Worm (Caenorhabditis elegans) whole organism, L3 larva: ENCODE results near the gene R151.8.

Experiments used
- R02D3.7 ChIP-seq: fragments of 150-350 bp; optimal IDR thresholded peaks from 2 replicates; lab custom pipeline; 2014; ENCODE audit warnings: missing biosample characterization, missing genetic modification characterization
- aly-2 ChIP-seq: fragments of 150-350 bp; optimal IDR thresholded peaks from 2 replicates; lab custom pipeline; 2014; ENCODE audit warnings: missing biosample characterization, missing genetic modification characterization
- ama-1 ChIP-seq: fragments of 150-350 bp; optimal IDR thresholded peaks from 2 replicates; lab custom pipeline; 2018
- ceh-16 ChIP-seq: sonication (generic microtip); optimal IDR thresholded peaks from 2 replicates; lab custom pipeline; 2017; ENCODE audit warnings: missing biosample characterization, missing genetic modification characterization
- ceh-28 ChIP-seq: fragments of 150-350 bp; optimal IDR thresholded peaks from 2 replicates; lab custom pipeline; 2014; ENCODE audit warnings: missing biosample characterization, missing genetic modification reagents, missing genetic modification characterization
- daf-12 ChIP-seq: fragments of 150-350 bp; optimal IDR thresholded peaks from 2 replicates; lab custom pipeline; 2014; ENCODE audit warnings: missing biosample characterization, missing genetic modification reagents, missing genetic modification characterization
- egl-27 ChIP-seq: sonication (generic microtip); optimal IDR thresholded peaks from 4 replicates; lab custom pipeline; 2017; ENCODE audit warnings: missing biosample characterization, missing genetic modification reagents, missing genetic modification characterization
- egl-5 ChIP-seq: fragments of 150-350 bp; optimal IDR thresholded peaks from 2 replicates; lab custom pipeline; 2017; ENCODE audit warnings: missing biosample characterization, missing genetic modification reagents, missing genetic modification characterization, inconsistent platforms
- elt-1 ChIP-seq: fragments of 150-350 bp; optimal IDR thresholded peaks from 2 replicates; lab custom pipeline; 2014; ENCODE audit warnings: missing biosample characterization, missing genetic modification characterization
- elt-2 ChIP-seq: sonication (generic microtip); optimal IDR thresholded peaks from 2 replicates; lab custom pipeline; 2016; ENCODE audit warnings: missing genetic modification reagents, mild to moderate bottlenecking, missing genetic modification characterization, missing compliant biosample characterization
- elt-3 ChIP-seq, 3 experiments: fragments of 150-350 bp in 1 of 3; sonication (generic microtip) in 2 of 3; optimal IDR thresholded peaks; 2 replicates in 2 of 3; 4 replicates in 1 of 3; lab custom pipeline; 2014 to 2017; ENCODE audit warnings: missing biosample characterization in 3 of 3, missing genetic modification characterization in 3 of 3
- eor-1 ChIP-seq, 2 experiments: fragments of 150-350 bp; optimal IDR thresholded peaks; 2 replicates each; lab custom pipeline; 2014 to 2018; ENCODE audit warnings: missing biosample characterization in 2 of 2, missing genetic modification characterization in 2 of 2
- fkh-10 ChIP-seq: sonication (generic microtip); optimal IDR thresholded peaks from 2 replicates; lab custom pipeline; 2017; ENCODE audit warnings: missing biosample characterization, missing genetic modification reagents, missing genetic modification characterization
- fkh-2 ChIP-seq: fragments of 150-350 bp; optimal IDR thresholded peaks from 2 replicates; lab custom pipeline; 2014; ENCODE audit warnings: missing biosample characterization, missing genetic modification reagents, missing genetic modification characterization
- fos-1 ChIP-seq: fragments of 150-350 bp; optimal IDR thresholded peaks from 2 replicates; lab custom pipeline; 2014; ENCODE audit warnings: missing biosample characterization, missing genetic modification characterization
- hmg-11 ChIP-seq: sonication (generic microtip); optimal IDR thresholded peaks from 2 replicates; lab custom pipeline; 2016; ENCODE audit warnings: missing genetic modification characterization, missing compliant biosample characterization
- jun-1 ChIP-seq: fragments of 150-350 bp; optimal IDR thresholded peaks from 2 replicates; lab custom pipeline; 2014; ENCODE audit warnings: missing biosample characterization, missing genetic modification reagents, missing genetic modification characterization
- lin-15B ChIP-seq: fragments of 150-350 bp; optimal IDR thresholded peaks from 2 replicates; lab custom pipeline; 2014; ENCODE audit warnings: missing biosample characterization, missing genetic modification characterization
- lsy-12 ChIP-seq: sonication (generic microtip); optimal IDR thresholded peaks from 2 replicates; lab custom pipeline; 2016; ENCODE audit warnings: mild to moderate bottlenecking, missing genetic modification characterization, missing compliant biosample characterization
- mdl-1 ChIP-seq: fragments of 150-350 bp; optimal IDR thresholded peaks from 2 replicates; lab custom pipeline; 2014; ENCODE audit warnings: missing biosample characterization, missing genetic modification characterization
- mml-1 ChIP-seq: fragments of 150-350 bp; sonication (generic microtip); optimal IDR thresholded peaks from 3 replicates; lab custom pipeline; 2014; ENCODE audit warnings: missing biosample characterization, missing genetic modification characterization
- nfya-1 ChIP-seq: sonication (generic microtip); optimal IDR thresholded peaks from 2 replicates; lab custom pipeline; 2017; ENCODE audit warnings: missing genetic modification characterization, mild to moderate bottlenecking, missing compliant biosample characterization, antibody characterized with exemption, moderate library complexity; ENCODE audit not compliant: insufficient read depth
- nhr-11 ChIP-seq: fragments of 150-350 bp; optimal IDR thresholded peaks from 2 replicates; lab custom pipeline; 2014; ENCODE audit warnings: missing biosample characterization, missing genetic modification characterization
- nhr-12 ChIP-seq: fragments of 150-350 bp; optimal IDR thresholded peaks from 2 replicates; lab custom pipeline; 2014; ENCODE audit warnings: missing biosample characterization, missing genetic modification characterization
- nhr-23 ChIP-seq: fragments of 150-350 bp; optimal IDR thresholded peaks from 2 replicates; lab custom pipeline; 2014; ENCODE audit warnings: missing biosample characterization, missing genetic modification reagents, missing genetic modification characterization
- nhr-237 ChIP-seq: fragments of 150-350 bp; optimal IDR thresholded peaks from 2 replicates; lab custom pipeline; 2014; ENCODE audit warnings: missing biosample characterization, missing genetic modification characterization
- nhr-25 ChIP-seq: sonication (generic microtip); optimal IDR thresholded peaks from 2 replicates; lab custom pipeline; 2017; ENCODE audit warnings: missing biosample characterization, missing genetic modification characterization
- nhr-28 ChIP-seq: fragments of 150-350 bp; optimal IDR thresholded peaks from 2 replicates; lab custom pipeline; 2014; ENCODE audit warnings: missing biosample characterization, missing genetic modification characterization
- nhr-43 ChIP-seq: sonication (generic microtip); optimal IDR thresholded peaks from 2 replicates; lab custom pipeline; 2016; ENCODE audit warnings: mild to moderate bottlenecking, missing genetic modification characterization, missing compliant biosample characterization; ENCODE audit not compliant: poor library complexity, severe bottlenecking
- nhr-67 ChIP-seq: fragments of 150-350 bp; optimal IDR thresholded peaks from 2 replicates; lab custom pipeline; 2014; ENCODE audit warnings: missing biosample characterization, missing genetic modification characterization
- nhr-76 ChIP-seq: fragments of 150-350 bp; sonication (generic microtip); optimal IDR thresholded peaks from 5 replicates; lab custom pipeline; 2014; ENCODE audit warnings: missing biosample characterization, missing genetic modification characterization
- nhr-77 ChIP-seq: fragments of 150-350 bp; optimal IDR thresholded peaks from 2 replicates; lab custom pipeline; 2014; ENCODE audit warnings: missing biosample characterization, missing genetic modification characterization
- pha-4 ChIP-seq: fragments of 150-350 bp; optimal IDR thresholded peaks from 2 replicates; lab custom pipeline; 2014; ENCODE audit warnings: missing biosample characterization, missing genetic modification reagents, missing genetic modification characterization
- pqm-1 ChIP-seq: fragments of 150-350 bp; optimal IDR thresholded peaks from 2 replicates; lab custom pipeline; 2017; ENCODE audit warnings: missing biosample characterization, missing genetic modification characterization, inconsistent platforms
- sea-2 ChIP-seq: fragments of 150-350 bp; sonication (generic microtip); optimal IDR thresholded peaks from 4 replicates; lab custom pipeline; 2014; ENCODE audit warnings: missing biosample characterization, missing genetic modification reagents, missing genetic modification characterization
- skn-1 ChIP-seq: fragments of 150-350 bp; optimal IDR thresholded peaks from 2 replicates; lab custom pipeline; 2014; ENCODE audit warnings: missing biosample characterization, missing genetic modification characterization
- snpc-4 ChIP-seq: fragments of 150-350 bp; optimal IDR thresholded peaks from 2 replicates; lab custom pipeline; 2014; ENCODE audit warnings: missing biosample characterization, missing genetic modification characterization
- tbx-2 ChIP-seq: sonication (generic microtip); optimal IDR thresholded peaks from 2 replicates; lab custom pipeline; 2016; ENCODE audit warnings: mild to moderate bottlenecking, missing genetic modification characterization, missing compliant biosample characterization
- unc-39 ChIP-seq: sonication (generic microtip); optimal IDR thresholded peaks from 4 replicates; lab custom pipeline; 2017; ENCODE audit warnings: missing biosample characterization, missing genetic modification characterization
- unc-62 ChIP-seq: fragments of 150-350 bp; sonication (generic microtip); optimal IDR thresholded peaks from 4 replicates; lab custom pipeline; 2014; ENCODE audit warnings: missing biosample characterization, missing genetic modification reagents, missing genetic modification characterization
- ztf-11 ChIP-seq: fragments of 150-350 bp; optimal IDR thresholded peaks from 2 replicates; lab custom pipeline; 2014; ENCODE audit warnings: missing biosample characterization, missing genetic modification characterization
- ztf-4 ChIP-seq: fragments of 150-350 bp; optimal IDR thresholded peaks from 2 replicates; lab custom pipeline; 2014; ENCODE audit warnings: missing biosample characterization, missing genetic modification characterization

The R151.8 gene

DNA sequence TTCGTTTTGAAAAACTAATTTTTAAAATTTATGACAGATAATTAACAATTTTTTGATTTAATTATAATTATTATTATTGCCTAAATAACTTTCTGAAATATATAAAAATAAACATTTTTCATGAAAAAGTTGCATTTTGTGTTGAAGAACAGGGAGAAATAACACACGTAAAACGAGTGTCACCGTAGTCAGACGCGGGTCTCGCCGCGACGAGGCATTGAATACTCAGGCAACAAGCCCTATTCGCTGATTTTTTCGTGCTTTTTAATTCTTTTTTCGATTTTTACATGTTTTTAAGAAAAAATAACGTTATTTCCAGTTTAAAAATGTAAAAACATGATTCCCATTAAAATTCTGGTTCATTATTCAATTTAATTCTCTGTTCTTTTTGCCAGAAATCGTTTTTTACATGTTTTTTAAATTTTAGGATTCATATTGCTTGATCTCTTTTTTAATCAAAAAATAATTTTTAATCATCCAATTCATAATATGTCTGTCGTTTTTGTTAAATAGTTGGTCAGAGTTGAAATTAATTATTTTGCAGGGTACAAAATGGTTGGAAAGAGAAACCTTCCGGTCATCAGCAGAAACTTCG, 21.6 kb downstream of the R151.8 start, which contains the start of gene rpl-6 (continued):
- peak; percentile 13 for TF ChIP-seq ztf-4 (tag; lab: Kevin White, UChicago)
- peak in 1 of 3 experiments; percentile 72 for TF ChIP-seq elt-3 (tag; optimal IDR thresholded peaks at IDR 0.05; lab: Kevin White, UChicago)
- peak; percentile 93 for TF ChIP-seq lin-15B (tag; lab: Kevin White, UChicago)
- TF ChIP-seq eor-1 (tag; optimal IDR thresholded peaks at IDR 0.05; lab: Kevin White, UChicago), result no peak
- TF ChIP-seq unc-62 (GFP tag; lab: Kevin White, UChicago), result no peak
- TF ChIP-seq mml-1, result no peak
- TF ChIP-seq fkh-10, result peak; percentile 14
- TF ChIP-seq nhr-11 (tag; lab: Kevin White, UChicago), result no peak
- peak; percentile 84 for TF ChIP-seq R02D3.7 (tag; lab: Kevin White, UChicago)
- no peak for TF ChIP-seq fkh-2 (tag; lab: Kevin White, UChicago)
- peak; percentile 98 for TF ChIP-seq nfya-1 (tag; lab: Kevin White, UChicago)
- no peak for TF ChIP-seq nhr-12 (tag; lab: Kevin White, UChicago)
- peak; percentile 1 for TF ChIP-seq nhr-76 (tag; lab: Kevin White, UChicago)
- peak; percentile 66 for TF ChIP-seq elt-2 (tag; lab: Kevin White, UChicago)
- peak; percentile 81 for TF ChIP-seq hmg-11 (tag; lab: Kevin White, UChicago)
- peak; percentile 35 for TF ChIP-seq jun-1 (tag; lab: Kevin White, UChicago)
- no peak for TF ChIP-seq fos-1 (tag; lab: Kevin White, UChicago)
- TF ChIP-seq nhr-23 (tag; lab: Kevin White, UChicago), result peak; percentile 98
- peak; percentile 90 for TF ChIP-seq lsy-12 (tag; lab: Kevin White, UChicago)
- TF ChIP-seq nhr-43 (tag; lab: Kevin White, UChicago), result peak; percentile 79
- peak; percentile 72 for TF ChIP-seq egl-27 (tag; lab: Kevin White, UChicago)
- TF ChIP-seq mdl-1, result no peak
- no peak for TF ChIP-seq unc-39 (tag; lab: Kevin White, UChicago)
- TF ChIP-seq ztf-11 (tag; lab: Kevin White, UChicago), result no peak
- TF ChIP-seq aly-2 (tag; lab: Kevin White, UChicago), result no peak
- TF ChIP-seq nhr-25 (tag; lab: Kevin White, UChicago), result peak; percentile 88

DNA sequence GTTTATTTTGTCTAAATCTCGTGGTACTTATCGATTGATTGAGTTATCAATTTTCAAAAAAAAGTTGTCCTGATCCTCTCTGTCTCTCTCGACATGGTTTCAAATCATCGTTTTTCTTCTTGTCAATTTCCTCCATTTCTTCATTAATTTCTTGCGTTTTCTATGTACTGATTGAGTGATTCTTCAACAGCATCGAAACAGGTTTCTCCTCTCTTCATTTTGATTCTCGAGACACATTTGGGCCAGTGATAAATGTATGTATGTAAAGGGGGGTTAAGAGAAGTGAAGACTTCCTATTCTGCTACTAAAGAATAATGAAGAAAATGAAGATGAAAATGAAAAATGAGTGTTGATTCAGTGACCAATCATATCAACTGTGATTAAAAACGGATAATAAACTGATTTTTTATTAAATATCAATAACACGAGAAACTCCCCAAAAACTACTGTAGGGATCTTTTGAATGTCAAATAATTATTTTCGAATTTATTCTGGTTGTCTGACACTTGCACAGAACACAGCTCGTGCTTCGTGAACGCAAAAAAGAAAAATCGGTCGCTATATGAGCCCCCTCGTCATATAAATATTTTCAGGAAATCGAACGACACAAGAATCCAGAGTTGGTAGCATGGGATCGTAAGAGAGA, 26.3 kb downstream of the R151.8 start:
- TF ChIP-seq R02D3.7 (tag; lab: Kevin White, UChicago) (no peak), pha-4 (tag; lab: Kevin White, UChicago) (no peak), sea-2 (GFP tag; lab: Kevin White, UChicago) (no peak), lsy-12 (tag; lab: Kevin White, UChicago) (peak; percentile 5), jun-1 (tag; lab: Kevin White, UChicago) (no peak), fkh-10 (no peak), elt-1 (tag; lab: Kevin White, UChicago) (no peak), ama-1 (lab: Kevin White, UChicago) (no peak), unc-62 (GFP tag; lab: Kevin White, UChicago) (no peak), nhr-23 (tag; lab: Kevin White, UChicago) (peak; percentile 68), nhr-77 (tag; lab: Kevin White, UChicago) (no peak), ceh-28 (tag; lab: Kevin White, UChicago) (peak; percentile 49), tbx-2 (tag; lab: Kevin White, UChicago) (no peak), nhr-67 (tag; lab: Kevin White, UChicago) (no peak), pqm-1 (tag; lab: Kevin White, UChicago) (no peak), nhr-28 (tag; lab: Kevin White, UChicago) (no peak), unc-39 (tag; lab: Kevin White, UChicago) (no peak), ztf-4 (tag; lab: Kevin White, UChicago) (no peak), snpc-4 (tag; lab: Kevin White, UChicago) (no peak), elt-3 (tag; optimal IDR thresholded peaks at IDR 0.05; lab: Kevin White, UChicago) (peak in 1 of 3 experiments; percentile 44), nhr-12 (tag; lab: Kevin White, UChicago) (no peak), fos-1 (tag; lab: Kevin White, UChicago) (no peak), egl-5 (tag; lab: Kevin White, UChicago) (no peak), nfya-1 (tag; lab: Kevin White, UChicago) (no peak), ztf-11 (tag; lab: Kevin White, UChicago) (no peak), nhr-25 (tag; lab: Kevin White, UChicago) (peak; percentile 58), nhr-76 (tag; lab: Kevin White, UChicago) (no peak), hmg-11 (tag; lab: Kevin White, UChicago) (no peak), aly-2 (tag; lab: Kevin White, UChicago) (no peak), daf-12 (tag; lab: Kevin White, UChicago) (no peak), elt-2 (tag; lab: Kevin White, UChicago) (no peak), nhr-237 (tag; lab: Kevin White, UChicago) (no peak), ceh-16 (tag; lab: Kevin White, UChicago) (no peak), skn-1 (tag; lab: Kevin White, UChicago) (no peak)
- TF ChIP-seq, all 47 proteins: peak for 5
